Worm (Caenorhabditis elegans): ENCODE data around the gene cul-4.

cul-4 gene

DNA sequence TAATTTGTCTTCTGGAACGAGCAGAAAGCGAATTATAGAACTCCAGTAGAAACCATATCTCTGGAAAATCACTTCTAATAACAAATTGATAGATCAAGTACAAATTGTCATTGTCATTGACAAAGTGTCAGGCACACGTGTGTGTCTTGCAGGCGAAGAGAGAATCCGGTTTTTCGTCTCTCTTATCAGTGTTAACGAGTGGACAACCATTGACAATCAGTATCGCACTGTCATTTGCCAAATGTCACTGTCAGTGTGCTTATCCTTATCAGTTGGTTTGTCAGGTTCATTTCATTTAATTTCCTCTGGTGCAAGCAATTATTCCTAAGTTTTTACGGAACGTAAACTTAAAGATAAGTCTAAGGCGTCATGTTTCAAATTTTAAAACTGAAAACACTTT lies 28.4 kb upstream of the cul-4 start:
- peak; percentile 57 for TF ChIP-seq sma-9 (GFP tag; optimal IDR thresholded peaks at IDR 0.05)
- TF ChIP-seq sma-9 (tag; optimal IDR thresholded peaks at IDR 0.05): no peak
- TF ChIP-seq nhr-21 (tag; optimal IDR thresholded peaks at IDR 0.05): peak; percentile 51
- TF ChIP-seq F13H6.1 (tag; optimal IDR thresholded peaks at IDR 0.05): no peak
- no peak for TF ChIP-seq R02D3.7 (tag; optimal IDR thresholded peaks at IDR 0.05)
- TF ChIP-seq nhr-11 (tag; optimal IDR thresholded peaks at IDR 0.05): no peak
- TF ChIP-seq fos-1 (tag; optimal IDR thresholded peaks at IDR 0.05): peak; percentile 80
- TF ChIP-seq crh-2 (tag; optimal IDR thresholded peaks at IDR 0.05): peak; percentile 63
- TF ChIP-seq unc-62 (GFP tag; optimal IDR thresholded peaks at IDR 0.05): no peak

DNA sequence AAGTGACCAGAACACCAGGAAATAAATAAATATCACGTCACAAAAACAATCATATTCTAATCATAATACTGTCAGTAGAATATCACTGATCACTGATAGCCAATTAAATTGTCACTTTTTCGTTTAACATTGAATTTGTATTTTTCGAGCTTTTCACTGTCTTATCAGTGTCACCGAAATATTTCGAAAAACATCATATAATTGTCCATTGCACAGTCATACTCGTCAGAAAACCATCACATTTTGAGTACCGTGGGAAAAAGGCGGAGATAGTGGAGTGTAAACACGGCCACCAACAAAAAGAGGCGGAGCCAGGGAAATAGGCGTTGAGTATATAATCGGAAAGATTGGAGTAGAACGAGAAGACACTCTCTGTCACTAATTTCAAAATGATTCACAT lies 24.6 kb upstream of the cul-4 start:
- TF ChIP-seq unc-62 (GFP tag; optimal IDR thresholded peaks at IDR 0.05) (no peak), mdl-1 (tag; optimal IDR thresholded peaks at IDR 0.05) (no peak), skn-1 (tag; optimal IDR thresholded peaks at IDR 0.05) (peak; percentile 7), crh-2 (tag; optimal IDR thresholded peaks at IDR 0.05) (peak; percentile 29), nhr-11 (tag; optimal IDR thresholded peaks at IDR 0.05) (no peak), fos-1 (tag; optimal IDR thresholded peaks at IDR 0.05) (peak; percentile 83), ZK546.5 (tag; optimal IDR thresholded peaks at IDR 0.05) (no peak), sma-9 (GFP tag; optimal IDR thresholded peaks at IDR 0.05) (peak; percentile 39), sma-9 (tag; optimal IDR thresholded peaks at IDR 0.05) (no peak), F13H6.1 (tag; optimal IDR thresholded peaks at IDR 0.05) (peak; percentile 32)

DNA sequence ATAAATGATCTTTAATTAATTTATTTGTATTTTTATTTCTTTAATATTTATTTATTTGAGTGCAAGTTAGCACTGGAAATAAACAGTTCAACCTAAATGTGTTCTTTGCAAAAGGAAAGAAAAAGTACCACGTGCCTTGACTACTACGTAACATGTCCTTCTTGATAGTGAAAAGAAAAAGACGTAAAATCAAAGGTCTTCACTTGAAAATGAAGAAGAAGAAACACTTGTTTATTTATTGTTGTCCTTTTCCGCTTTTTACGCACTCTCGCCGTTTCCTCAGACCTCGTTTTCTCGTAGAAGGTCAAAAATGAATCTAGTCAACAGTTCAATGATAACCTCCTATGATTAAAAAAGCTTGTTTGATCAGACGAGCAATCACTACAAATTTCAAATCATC lies 24.0 kb upstream of the cul-4 start:
- no peak for TF ChIP-seq C34F6.9 (tag; optimal IDR thresholded peaks at IDR 0.05)
- peak in 1 of 2 experiments; percentile 27 for TF ChIP-seq mdl-1 (tag; optimal IDR thresholded peaks at IDR 0.05)
- TF ChIP-seq ceh-82 (tag; optimal IDR thresholded peaks at IDR 0.05): no peak
- peak; percentile 70 for TF ChIP-seq nhr-25 (tag; optimal IDR thresholded peaks at IDR 0.05)
- TF ChIP-seq fos-1 (tag; optimal IDR thresholded peaks at IDR 0.05): peak; percentile 15
- peak in 1 of 2 experiments; percentile 2 for TF ChIP-seq lsy-2 (tag; optimal IDR thresholded peaks at IDR 0.05)
- TF ChIP-seq sma-3 (GFP tag; optimal IDR thresholded peaks at IDR 0.05): peak; percentile 19
- peak; percentile 52 for TF ChIP-seq crh-2 (tag; optimal IDR thresholded peaks at IDR 0.05)
- TF ChIP-seq blmp-1 (tag; optimal IDR thresholded peaks at IDR 0.05; ENCODE audit: insufficient read depth): peak; percentile 69
- peak; percentile 68 for TF ChIP-seq nhr-21 (tag; optimal IDR thresholded peaks at IDR 0.05)
- no peak for TF ChIP-seq zag-1 (tag; optimal IDR thresholded peaks at IDR 0.05)
- peak; percentile 84 for TF ChIP-seq sma-9 (GFP tag; optimal IDR thresholded peaks at IDR 0.05)
- no peak for TF ChIP-seq sma-9 (tag; optimal IDR thresholded peaks at IDR 0.05)

DNA sequence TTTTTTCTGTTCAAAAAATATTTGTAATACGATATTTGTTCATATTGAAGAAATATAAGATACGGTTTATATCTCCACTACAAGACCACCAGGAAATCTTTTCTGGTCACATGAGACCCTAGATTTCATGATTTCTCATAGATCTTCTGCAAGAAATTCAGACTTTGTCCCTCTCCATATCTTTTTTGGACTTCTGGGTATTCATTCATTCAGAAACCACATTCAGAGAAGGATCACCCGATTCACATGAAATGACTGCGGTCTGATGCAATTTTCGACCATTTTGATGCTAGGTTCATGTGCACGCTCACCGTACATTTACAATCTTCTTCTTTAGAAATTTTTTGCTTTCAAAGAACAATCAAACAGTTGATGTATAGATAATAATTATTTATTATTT lies 22.1 kb upstream of the cul-4 start:
- TF ChIP-seq sma-9 (GFP tag; optimal IDR thresholded peaks at IDR 0.05) (peak; percentile 63), sma-9 (tag; optimal IDR thresholded peaks at IDR 0.05) (no peak), nhr-129 (tag; optimal IDR thresholded peaks at IDR 0.05) (peak; percentile 42), mbf-1 (tag; optimal IDR thresholded peaks at IDR 0.05) (no peak), nhr-21 (tag; optimal IDR thresholded peaks at IDR 0.05) (peak; percentile 77), nhr-10 (tag; optimal IDR thresholded peaks at IDR 0.05) (no peak), Y55F3AM.14 (GFP tag; optimal IDR thresholded peaks at IDR 0.05) (no peak), unc-55 (GFP tag; optimal IDR thresholded peaks at IDR 0.05) (no peak), unc-62 (GFP tag; optimal IDR thresholded peaks at IDR 0.05) (no peak), fos-1 (tag; optimal IDR thresholded peaks at IDR 0.05) (peak; percentile 22), crh-2 (tag; optimal IDR thresholded peaks at IDR 0.05) (no peak), unc-39 (tag; optimal IDR thresholded peaks at IDR 0.05) (no peak), sem-4 (tag; optimal IDR thresholded peaks at IDR 0.05) (no peak), aly-2 (tag; optimal IDR thresholded peaks at IDR 0.05) (no peak), lin-13 (GFP tag; optimal IDR thresholded peaks at IDR 0.05) (no peak)

DNA sequence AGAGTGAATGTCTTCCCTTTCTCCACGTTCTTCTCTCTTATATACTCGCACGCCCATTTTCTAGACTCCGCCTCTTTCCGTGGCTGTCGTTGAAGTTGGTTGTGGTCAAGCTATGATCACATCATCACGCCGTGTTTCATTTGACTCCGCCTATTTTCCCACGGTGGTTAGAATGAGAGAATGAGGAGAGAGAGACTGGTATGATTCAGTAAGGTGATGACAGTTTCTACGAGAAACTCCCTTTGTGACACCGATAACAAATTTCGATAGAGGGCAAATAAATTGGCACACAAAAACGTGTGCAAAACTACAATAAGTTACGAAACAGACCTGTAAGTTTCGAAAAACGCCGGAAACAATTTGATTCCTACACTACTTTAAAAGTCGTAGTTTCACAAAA lies 21.3 kb upstream of the cul-4 start:
- no peak for TF ChIP-seq dmd-4 (tag; optimal IDR thresholded peaks at IDR 0.05)
- no peak for TF ChIP-seq lin-13 (GFP tag; optimal IDR thresholded peaks at IDR 0.05)
- peak; percentile 23 for TF ChIP-seq sma-9 (GFP tag; optimal IDR thresholded peaks at IDR 0.05)
- no peak for TF ChIP-seq sma-9 (tag; optimal IDR thresholded peaks at IDR 0.05)
- peak in 1 of 2 experiments; percentile 7 for TF ChIP-seq mdl-1 (tag; optimal IDR thresholded peaks at IDR 0.05)
- peak; percentile 86 for TF ChIP-seq fos-1 (tag; optimal IDR thresholded peaks at IDR 0.05)
- no peak for TF ChIP-seq nhr-21 (tag; optimal IDR thresholded peaks at IDR 0.05)
- TF ChIP-seq blmp-1 (tag; optimal IDR thresholded peaks at IDR 0.05; ENCODE audit: insufficient read depth): peak; percentile 18
- TF ChIP-seq nhr-129 (tag; optimal IDR thresholded peaks at IDR 0.05): peak; percentile 15
- no peak for TF ChIP-seq unc-55 (GFP tag; optimal IDR thresholded peaks at IDR 0.05)
- TF ChIP-seq unc-62 (GFP tag; optimal IDR thresholded peaks at IDR 0.05): no peak

DNA sequence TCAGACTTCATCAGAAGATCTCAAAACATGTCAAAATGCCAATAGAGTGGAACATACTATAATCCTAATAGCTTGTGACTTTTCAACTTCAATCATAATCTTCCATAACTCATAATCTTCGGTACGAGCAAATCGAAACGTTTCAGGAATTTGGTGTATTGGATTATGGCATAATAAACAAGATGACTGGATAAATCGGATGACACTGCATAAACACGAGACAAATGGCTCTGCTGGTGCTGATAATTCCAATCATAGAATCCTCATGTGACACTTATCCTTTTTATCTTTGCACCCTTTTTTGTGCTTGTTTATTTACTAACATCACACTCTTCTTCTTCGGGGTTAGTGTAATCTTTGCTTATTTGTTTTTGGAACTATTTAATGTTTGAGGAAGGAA lies 18.8 kb upstream of the cul-4 start:
- TF ChIP-seq nhr-23 (tag; optimal IDR thresholded peaks at IDR 0.05) (no peak), sma-9 (GFP tag; optimal IDR thresholded peaks at IDR 0.05) (peak; percentile 4), sma-9 (tag; optimal IDR thresholded peaks at IDR 0.05) (no peak), unc-55 (GFP tag; optimal IDR thresholded peaks at IDR 0.05) (no peak)
